Worm (Caenorhabditis elegans) whole organism, mixed stage, embryonic: Measurements from ENCODE around the gene hpo-26.
A peak's percentile ranks its signal among the peaks of the same experiment; 100 is the strongest.

Experiments used
- M03D4.4 ChIP-seq: sonication (generic microtip); optimal IDR thresholded peaks from 2 replicates; lab custom pipeline; 2017; ENCODE audit warnings: mild to moderate bottlenecking, missing genetic modification characterization, missing compliant biosample characterization
- bed-3 ChIP-seq: fragments of 200-800 bp; sonication (Bioruptor generic); optimal IDR thresholded peaks from 3 replicates; lab custom pipeline; 2018; ENCODE audit warnings: mild to moderate bottlenecking, missing genetic modification characterization, moderate library complexity, missing compliant biosample characterization
- blmp-1 ChIP-seq: fragments of 150-350 bp; optimal IDR thresholded peaks from 2 replicates; lab custom pipeline; 2014; ENCODE audit warnings: missing biosample characterization, missing genetic modification characterization
- ceh-39 ChIP-seq: fragments of 150-350 bp; optimal IDR thresholded peaks from 2 replicates; lab custom pipeline; 2014; ENCODE audit warnings: missing biosample characterization, missing genetic modification characterization
- ceh-43 ChIP-seq: fragments of 200-800 bp; sonication (Bioruptor generic); optimal IDR thresholded peaks from 2 replicates; lab custom pipeline; 2018; ENCODE audit warnings: mild to moderate bottlenecking, missing genetic modification characterization, moderate library complexity, missing compliant biosample characterization
- ceh-83 ChIP-seq: fragments of 200-800 bp; sonication (Bioruptor generic); optimal IDR thresholded peaks from 2 replicates; lab custom pipeline; 2018; ENCODE audit warnings: mild to moderate bottlenecking, missing genetic modification characterization, missing compliant biosample characterization
- ces-1 ChIP-seq: fragments of 150-350 bp; optimal IDR thresholded peaks from 2 replicates; lab custom pipeline; 2014; ENCODE audit warnings: missing biosample characterization, missing genetic modification reagents, missing genetic modification characterization
- cnd-1 ChIP-seq: fragments of 200-800 bp; sonication (Bioruptor generic); optimal IDR thresholded peaks from 2 replicates; lab custom pipeline; 2018; ENCODE audit warnings: mild to moderate bottlenecking, missing genetic modification characterization, missing compliant biosample characterization
- drap-1 ChIP-seq: fragments of 200-800 bp; sonication (Bioruptor generic); optimal IDR thresholded peaks from 3 replicates; lab custom pipeline; 2018; ENCODE audit warnings: mild to moderate bottlenecking, missing genetic modification characterization, missing compliant biosample characterization
- elt-3 ChIP-seq: fragments of 150-350 bp; optimal IDR thresholded peaks from 2 replicates; lab custom pipeline; 2014; ENCODE audit warnings: missing biosample characterization, missing genetic modification characterization
- ham-2 ChIP-seq: fragments of 200-800 bp; sonication (Bioruptor generic); optimal IDR thresholded peaks from 2 replicates; lab custom pipeline; 2018; ENCODE audit warnings: mild to moderate bottlenecking, missing genetic modification characterization, missing compliant biosample characterization
- hlh-1 ChIP-seq: fragments of 150-350 bp; optimal IDR thresholded peaks from 2 replicates; lab custom pipeline; 2014; ENCODE audit warnings: missing biosample characterization, missing genetic modification reagents, missing genetic modification characterization
- lin-32 ChIP-seq: fragments of 200-800 bp; sonication (Bioruptor generic); optimal IDR thresholded peaks from 2 replicates; lab custom pipeline; 2018; ENCODE audit warnings: mild to moderate bottlenecking, missing genetic modification characterization, missing compliant biosample characterization
- lsy-2 ChIP-seq: fragments of 150-350 bp; optimal IDR thresholded peaks from 2 replicates; lab custom pipeline; 2014; ENCODE audit warnings: missing biosample characterization, missing genetic modification characterization
- mep-1 ChIP-seq: fragments of 150-350 bp; optimal IDR thresholded peaks from 2 replicates; lab custom pipeline; 2017; ENCODE audit warnings: missing biosample characterization, missing genetic modification reagents, missing genetic modification characterization, inconsistent platforms
- mls-2 ChIP-seq: sonication (generic microtip); optimal IDR thresholded peaks from 2 replicates; lab custom pipeline; 2016; ENCODE audit warnings: mild to moderate bottlenecking, missing genetic modification characterization, moderate library complexity, missing compliant biosample characterization
- nhr-12 ChIP-seq: fragments of 150-350 bp; optimal IDR thresholded peaks from 2 replicates; lab custom pipeline; 2014; ENCODE audit warnings: missing biosample characterization, missing genetic modification characterization
- nhr-2 ChIP-seq: fragments of 150-350 bp; optimal IDR thresholded peaks from 2 replicates; lab custom pipeline; 2014; ENCODE audit warnings: missing biosample characterization, missing genetic modification characterization
- nhr-237 ChIP-seq: fragments of 150-350 bp; optimal IDR thresholded peaks from 2 replicates; lab custom pipeline; 2014; ENCODE audit warnings: missing biosample characterization, missing genetic modification characterization
- nhr-76 ChIP-seq: sonication (generic microtip); optimal IDR thresholded peaks from 2 replicates; lab custom pipeline; 2017; ENCODE audit warnings: missing biosample characterization, missing genetic modification characterization
- pha-4 ChIP-seq: fragments of 150-350 bp; optimal IDR thresholded peaks from 2 replicates; lab custom pipeline; 2018; ENCODE audit warnings: missing biosample characterization, missing genetic modification reagents, missing genetic modification characterization
- sem-2 ChIP-seq: fragments of 200-800 bp; sonication (Bioruptor generic); optimal IDR thresholded peaks from 2 replicates; lab custom pipeline; 2018; ENCODE audit warnings: mild to moderate bottlenecking, missing genetic modification characterization, missing compliant biosample characterization
- snpc-4 ChIP-seq: fragments of 150-350 bp; optimal IDR thresholded peaks from 2 replicates; lab custom pipeline; 2014; ENCODE audit warnings: missing biosample characterization, missing genetic modification characterization
- sptf-1 ChIP-seq: sonication (generic microtip); optimal IDR thresholded peaks from 2 replicates; lab custom pipeline; 2017; ENCODE audit warnings: mild to moderate bottlenecking, missing genetic modification characterization, moderate library complexity, missing compliant biosample characterization
- tbx-8 ChIP-seq: fragments of 200-800 bp; sonication (Bioruptor generic); optimal IDR thresholded peaks from 2 replicates; lab custom pipeline; 2018; ENCODE audit warnings: mild to moderate bottlenecking, missing genetic modification characterization, moderate library complexity, missing compliant biosample characterization
- unc-120 ChIP-seq: sonication (generic microtip); optimal IDR thresholded peaks from 2 replicates; lab custom pipeline; 2017; ENCODE audit warnings: missing genetic modification characterization, missing compliant biosample characterization; ENCODE audit not compliant: poor library complexity, severe bottlenecking
- unc-62 ChIP-seq: fragments of 150-350 bp; optimal IDR thresholded peaks from 2 replicates; lab custom pipeline; 2014; ENCODE audit warnings: missing biosample characterization, missing genetic modification reagents, missing genetic modification characterization
- zip-8 ChIP-seq: fragments of 150-350 bp; optimal IDR thresholded peaks from 2 replicates; lab custom pipeline; 2014; ENCODE audit warnings: missing biosample characterization, missing genetic modification characterization
- ztf-11 ChIP-seq: fragments of 150-350 bp; optimal IDR thresholded peaks from 2 replicates; lab custom pipeline; 2014; ENCODE audit warnings: missing biosample characterization, missing genetic modification characterization

The hpo-26 gene

DNA sequence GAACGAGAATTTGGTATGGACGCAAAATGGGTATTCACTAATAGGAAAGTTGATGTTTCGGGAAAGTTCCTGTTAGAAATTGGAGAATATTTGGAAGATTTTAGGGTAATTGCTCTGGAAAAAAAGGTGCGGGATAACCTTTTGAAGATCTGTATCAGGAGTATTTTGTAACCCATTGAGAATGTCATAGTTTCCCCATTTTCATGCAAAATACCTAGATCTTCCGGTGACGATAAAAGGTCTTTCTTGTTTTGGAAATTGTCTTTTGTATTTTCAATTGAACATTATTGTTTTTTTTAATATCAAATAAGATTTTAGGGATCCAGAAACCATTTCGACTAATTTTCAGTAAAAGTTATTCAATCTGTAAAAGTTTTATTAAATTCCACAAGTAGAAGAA, 28.7 kb upstream of the hpo-26 start, which contains the start of gene spp-19:
Gene spp-19 (minus strand): TSS at position 101 of the 400 bp plus-strand sequence.
- TF ChIP-seq M03D4.4 (tag; lab: Kevin White, UChicago) = no peak
- no peak for TF ChIP-seq tbx-8 (GFP tag; lab: Kevin White, UChicago)
- no peak for TF ChIP-seq drap-1 (GFP tag; lab: Kevin White, UChicago)
- no peak for TF ChIP-seq ceh-83 (GFP tag; lab: Kevin White, UChicago)
- TF ChIP-seq mep-1 = no peak
- no peak for TF ChIP-seq elt-3
- TF ChIP-seq cnd-1 (tag; lab: Kevin White, UChicago) = no peak
- no peak for TF ChIP-seq bed-3
- no peak for TF ChIP-seq nhr-2

ce11 chrV:6559585-6559984, 26.7 kb upstream of the hpo-26 start:
- TF ChIP-seq M03D4.4 (tag; lab: Kevin White, UChicago) = peak; percentile 55
- TF ChIP-seq ham-2 (GFP tag; lab: Kevin White, UChicago) = no peak

DNA sequence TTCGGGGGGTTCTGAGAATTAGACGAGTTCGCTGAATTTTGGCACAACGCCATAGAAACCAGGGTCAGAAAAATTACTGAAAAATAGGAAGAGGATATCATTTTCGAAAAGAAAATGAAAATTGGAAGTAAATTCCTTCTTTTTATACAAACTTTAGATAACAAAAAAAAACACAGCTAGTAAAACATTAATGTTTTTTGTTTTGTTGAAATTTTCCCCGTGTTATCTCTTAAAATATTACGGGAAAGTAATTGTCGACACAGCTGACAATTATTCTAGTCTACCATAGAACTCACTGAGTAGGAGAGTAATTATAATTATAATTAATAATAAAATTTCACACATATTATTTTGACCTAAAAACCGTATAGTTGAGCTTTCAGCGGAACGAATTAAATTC, 26.2 kb upstream of the hpo-26 start, which contains the start of gene spp-26:
Gene spp-26 (minus strand): TSS at position 101 of the 400 bp plus-strand sequence.
- TF ChIP-seq zip-8 (no peak), hlh-1 (tag; lab: Kevin White, UChicago) (no peak), mep-1 (no peak), ceh-39 (tag; lab: Kevin White, UChicago) (no peak), ham-2 (GFP tag; lab: Kevin White, UChicago) (no peak), lin-32 (no peak), bed-3 (no peak), ceh-83 (GFP tag; lab: Kevin White, UChicago) (no peak), lsy-2 (no peak), tbx-8 (GFP tag; lab: Kevin White, UChicago) (no peak), pha-4 (no peak), sptf-1 (tag; lab: Kevin White, UChicago) (no peak), elt-3 (no peak)

- TF ChIP-seq ztf-11 (tag; lab: Kevin White, UChicago) (no peak), unc-120 (tag; lab: Kevin White, UChicago) (no peak), drap-1 (GFP tag; lab: Kevin White, UChicago) (no peak), blmp-1 (tag; lab: Kevin White, UChicago) (no peak), ceh-43 (GFP tag; lab: Kevin White, UChicago) (no peak)
- TF ChIP-seq, all 35 proteins: peak for 0
Measured at ce11 chrV:6558103-6558502, 25.2 kb upstream of the hpo-26 start, which contains the start of gene spp-20. Gene spp-20 (minus strand): TSS chrV:6558203.

- TF ChIP-seq unc-120 (tag; lab: Kevin White, UChicago) (no peak), nhr-76 (tag; lab: Kevin White, UChicago) (no peak)
Measured at ce11 chrV:6557035-6557434, 24.2 kb upstream of the hpo-26 start, which contains the start of gene spp-27. Gene spp-27 (minus strand): TSS chrV:6557135.

DNA sequence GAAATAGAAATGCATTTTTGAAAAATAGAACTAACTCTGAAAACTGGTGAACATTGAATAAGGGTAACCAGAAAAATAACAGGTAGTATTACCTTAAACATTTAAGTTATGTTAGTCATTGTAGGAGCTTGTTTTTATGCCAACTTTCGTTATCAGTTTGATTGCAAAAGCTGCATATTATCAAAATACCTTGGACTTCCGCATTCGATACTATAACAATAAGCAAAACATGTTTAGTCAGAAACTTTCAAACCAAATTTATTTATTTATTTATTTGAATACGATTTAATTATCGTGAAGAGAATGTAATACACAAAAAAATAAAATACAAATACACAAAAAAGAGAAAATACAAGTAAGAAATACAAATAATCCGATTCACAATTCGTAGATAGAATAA, 21.4 kb upstream of the hpo-26 start, which contains the start of gene K04A8.19:
Gene K04A8.19 (minus strand): TSS at position 101 of the 400 bp plus-strand sequence.
- TF ChIP-seq lin-32 = no peak
- no peak for TF ChIP-seq ztf-11 (tag; lab: Kevin White, UChicago)
- no peak for TF ChIP-seq nhr-2

DNA sequence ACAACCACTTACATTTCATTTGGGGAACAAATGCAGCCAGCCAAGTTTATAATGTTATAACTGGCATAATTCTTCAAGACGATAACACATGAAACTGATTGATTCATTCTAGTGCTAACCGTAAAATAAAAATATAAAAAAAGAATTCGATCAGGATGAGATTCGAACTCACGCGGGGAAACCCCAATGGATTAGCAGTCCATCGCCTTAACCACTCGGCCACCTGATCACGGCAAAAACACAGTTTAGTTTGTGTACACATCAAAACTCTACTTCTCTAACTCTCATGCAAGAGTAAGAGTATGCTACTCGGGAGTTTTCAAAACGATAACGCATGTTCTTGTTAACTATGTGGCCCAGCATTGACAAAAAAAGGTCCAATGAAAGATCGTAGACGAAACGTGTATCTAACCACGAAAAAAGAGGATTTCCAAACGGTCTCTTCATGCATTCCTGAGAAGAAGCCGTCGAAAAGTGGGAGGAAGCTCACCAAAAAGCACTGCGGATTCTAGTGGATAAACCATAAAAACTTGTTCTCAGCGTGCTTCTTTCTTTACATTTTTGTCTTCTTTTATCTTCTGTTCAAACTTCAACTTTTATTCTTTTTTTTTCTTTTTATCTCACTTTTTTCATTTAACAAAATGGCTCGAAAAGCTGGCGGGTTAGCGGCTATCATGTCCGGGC, 19.0 kb upstream of the hpo-26 start, which contains the start of gene twk-10:
Gene twk-10 (plus strand): TSS at position 634 of the 684 bp plus-strand sequence.
- TF ChIP-seq snpc-4 (tag; lab: Kevin White, UChicago) = no peak
- TF ChIP-seq ham-2 (GFP tag; lab: Kevin White, UChicago) = no peak
- TF ChIP-seq ztf-11 (tag; lab: Kevin White, UChicago) = no peak
- TF ChIP-seq nhr-12 (tag; lab: Kevin White, UChicago) = no peak
- TF ChIP-seq ceh-39 (tag; lab: Kevin White, UChicago) = no peak
- no peak for TF ChIP-seq sptf-1 (tag; lab: Kevin White, UChicago)
- no peak for TF ChIP-seq ceh-43 (GFP tag; lab: Kevin White, UChicago)
- no peak for TF ChIP-seq lsy-2
- TF ChIP-seq nhr-2 = no peak
- TF ChIP-seq M03D4.4 (tag; lab: Kevin White, UChicago) = peak; percentile 17
- TF ChIP-seq nhr-237 (tag; lab: Kevin White, UChicago) = no peak
- TF ChIP-seq mls-2 = no peak
- no peak for TF ChIP-seq blmp-1 (tag; lab: Kevin White, UChicago)
- no peak for TF ChIP-seq nhr-76 (tag; lab: Kevin White, UChicago)
- TF ChIP-seq cnd-1 (tag; lab: Kevin White, UChicago) = peak; percentile 35
- TF ChIP-seq bed-3 = no peak
- no peak for TF ChIP-seq drap-1 (GFP tag; lab: Kevin White, UChicago)
- TF ChIP-seq ceh-83 (GFP tag; lab: Kevin White, UChicago) = peak; percentile 48
- TF ChIP-seq unc-120 (tag; lab: Kevin White, UChicago) = no peak
- TF ChIP-seq unc-62 = no peak
- TF ChIP-seq ces-1 (GFP tag; lab: Kevin White, UChicago) = no peak
- no peak for TF ChIP-seq hlh-1 (tag; lab: Kevin White, UChicago)
- TF ChIP-seq tbx-8 (GFP tag; lab: Kevin White, UChicago) = no peak
- TF ChIP-seq sem-2 = peak; percentile 19
- no peak for TF ChIP-seq lin-32
- TF ChIP-seq zip-8 = no peak
- no peak for TF ChIP-seq mep-1
